Fruit fly (Drosophila melanogaster): ENCODE data around the gene ovo.

The ovo gene

DNA sequence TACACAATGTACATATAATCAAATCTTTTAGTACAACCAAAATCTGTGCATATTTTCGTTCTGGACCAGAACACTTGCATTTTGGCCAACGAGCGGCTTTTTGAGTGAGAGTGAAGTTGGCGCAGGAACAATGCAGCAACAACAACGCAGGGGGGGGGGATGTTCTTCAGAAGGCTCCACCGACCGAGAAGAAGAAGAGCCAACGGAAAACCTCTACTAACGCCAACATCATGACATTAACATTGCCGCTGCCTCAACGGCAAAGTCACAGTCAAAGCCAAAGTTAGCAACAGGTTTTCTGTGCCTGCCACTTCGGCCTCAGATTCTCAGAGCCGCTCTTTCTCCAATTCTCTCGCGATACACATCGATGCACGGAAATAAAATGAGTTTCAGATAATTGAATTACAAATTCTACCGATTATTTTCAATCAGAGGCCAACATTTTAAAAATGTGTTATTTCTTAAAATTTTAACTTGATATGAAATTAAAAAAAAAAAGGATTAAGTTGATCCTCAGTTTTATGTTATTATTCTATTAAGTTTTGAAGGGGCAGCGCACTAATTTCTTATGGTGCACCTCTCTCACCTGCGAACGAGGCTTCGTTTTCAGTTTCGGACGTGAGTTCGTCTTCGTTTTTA, 1.7 kb upstream of the ovo start (continued):
- no peak for TF ChIP-seq stwl (tag; optimal IDR thresholded peaks at IDR 0.05)
- peak; percentile 56 for TF ChIP-seq jumu (GFP tag; optimal IDR thresholded peaks at IDR 0.05)
- peak; percentile 15 for TF ChIP-seq tup (GFP tag; optimal IDR thresholded peaks at IDR 0.05)
- TF ChIP-seq CG4730 (GFP tag; IDR thresholded peaks at IDR 0.05), result peak; percentile 62
- peak; percentile 50; the same call in 1 of the 2 replicates for TF ChIP-seq sim (GFP tag; IDR thresholded peaks at IDR 0.05)
- peak; percentile 9 for TF ChIP-seq Sry-δ (GFP tag; optimal IDR thresholded peaks at IDR 0.05)
- peak; percentile 84 for TF ChIP-seq Med (GFP tag)
- no peak for TF ChIP-seq Dfd (GFP tag; optimal IDR thresholded peaks at IDR 0.05)
- peak; percentile 62 for TF ChIP-seq HLH54F (GFP tag; optimal IDR thresholded peaks at IDR 0.05)
- peak; percentile 69 for TF ChIP-seq tio (GFP tag; optimal IDR thresholded peaks at IDR 0.05)
- peak; percentile 3 for TF ChIP-seq NC2α (GFP tag; optimal IDR thresholded peaks at IDR 0.05)
- TF ChIP-seq E2f1 (GFP tag; IDR thresholded peaks at IDR 0.05), result peak; percentile 71
- TF ChIP-seq Dip2 (GFP tag; IDR thresholded peaks at IDR 0.05), result peak; percentile 15; the same call in 1 of the 2 replicates
- no peak for TF ChIP-seq Sry-β (GFP tag; optimal IDR thresholded peaks at IDR 0.05)
- TF ChIP-seq CG18476 (GFP tag; optimal IDR thresholded peaks at IDR 0.05), result peak; percentile 73
- peak; percentile 42 for TF ChIP-seq CG13123 (GFP tag; optimal IDR thresholded peaks at IDR 0.05)
- no peak for TF ChIP-seq Lim3 (GFP tag; IDR thresholded peaks at IDR 0.05)
- no peak for TF ChIP-seq CG1832 (GFP tag; optimal IDR thresholded peaks at IDR 0.05)
- TF ChIP-seq CrebB (tag; optimal IDR thresholded peaks at IDR 0.05), result peak; percentile 56
- TF ChIP-seq CG4820 (GFP tag; optimal IDR thresholded peaks at IDR 0.05), result peak; percentile 72
- peak; percentile 52; the same call in 1 of the 2 replicates for TF ChIP-seq al (GFP tag; IDR thresholded peaks at IDR 0.05)
- TF ChIP-seq Eip74EF (GFP tag; optimal IDR thresholded peaks at IDR 0.05), result peak in 1 of 2 experiments; percentile 71
- peak; percentile 90 for TF ChIP-seq dmrt11E (tag; optimal IDR thresholded peaks at IDR 0.05)
- peak; percentile 70 for TF ChIP-seq Hsf (GFP tag; optimal IDR thresholded peaks at IDR 0.05)
- peak; percentile 55 for TF ChIP-seq sqz (GFP tag; optimal IDR thresholded peaks at IDR 0.05)
- no peak for TF ChIP-seq Elba2 (GFP tag; optimal IDR thresholded peaks at IDR 0.05)
- no peak for TF ChIP-seq Kr (GFP tag; optimal IDR thresholded peaks at IDR 0.05)
- TF ChIP-seq sens (GFP tag), result peak; percentile 97
- peak; percentile 64 for TF ChIP-seq Blimp-1 (GFP tag; optimal IDR thresholded peaks at IDR 0.05)
- no peak for TF ChIP-seq mld (GFP tag; IDR thresholded peaks at IDR 0.05; ENCODE audit: partially characterized antibody)
- TF ChIP-seq lbe (GFP tag; optimal IDR thresholded peaks at IDR 0.05), result peak; percentile 85
- TF ChIP-seq CoRest (tag; optimal IDR thresholded peaks at IDR 0.05), result peak; percentile 85
- TF ChIP-seq HmgD (GFP tag; optimal IDR thresholded peaks at IDR 0.05), result no peak
- peak; percentile 27 for TF ChIP-seq CG18011 (GFP tag; optimal IDR thresholded peaks at IDR 0.05)
- TF ChIP-seq CG7271 (tag; optimal IDR thresholded peaks at IDR 0.05), result peak; percentile 26
- peak; percentile 84 for TF ChIP-seq CG15269 (tag; optimal IDR thresholded peaks at IDR 0.05)
- TF ChIP-seq tin (GFP tag; optimal IDR thresholded peaks at IDR 0.05), result peak; percentile 76
- TF ChIP-seq Max (GFP tag; optimal IDR thresholded peaks at IDR 0.05), result peak; percentile 44
- peak; percentile 67 for TF ChIP-seq ind (GFP tag; optimal IDR thresholded peaks at IDR 0.05)
- peak; percentile 68 for TF ChIP-seq CG3407 (GFP tag; optimal IDR thresholded peaks at IDR 0.05)
- peak; percentile 61 for TF ChIP-seq CG9437 (GFP tag; optimal IDR thresholded peaks at IDR 0.05)
- peak; percentile 55 for TF ChIP-seq CG9215 (GFP tag; IDR thresholded peaks at IDR 0.05)
- peak; percentile 67 for TF ChIP-seq CG10654 (GFP tag; optimal IDR thresholded peaks at IDR 0.05)
- TF ChIP-seq CG8290 (GFP tag; optimal IDR thresholded peaks at IDR 0.05), result peak; percentile 59
- no peak for TF ChIP-seq CG8290 (tag; optimal IDR thresholded peaks at IDR 0.05)
- TF ChIP-seq ro (GFP tag; IDR thresholded peaks at IDR 0.05), result 0 out of 2 replicates have a peak, but pooled peaks have one; percentile 25
- TF ChIP-seq Dip3 (GFP tag; optimal IDR thresholded peaks at IDR 0.05), result peak; percentile 53
- no peak for TF ChIP-seq pzg (GFP tag; optimal IDR thresholded peaks at IDR 0.05)
- TF ChIP-seq slou (GFP tag; optimal IDR thresholded peaks at IDR 0.05), result peak; percentile 4
- TF ChIP-seq BtbVII (GFP tag; optimal IDR thresholded peaks at IDR 0.05), result peak; percentile 47

Measured in whole organism, embryonic.